Fruit fly (Drosophila melanogaster): ENCODE measurements around the gene CG8003.

Gene CG8003

DNA sequence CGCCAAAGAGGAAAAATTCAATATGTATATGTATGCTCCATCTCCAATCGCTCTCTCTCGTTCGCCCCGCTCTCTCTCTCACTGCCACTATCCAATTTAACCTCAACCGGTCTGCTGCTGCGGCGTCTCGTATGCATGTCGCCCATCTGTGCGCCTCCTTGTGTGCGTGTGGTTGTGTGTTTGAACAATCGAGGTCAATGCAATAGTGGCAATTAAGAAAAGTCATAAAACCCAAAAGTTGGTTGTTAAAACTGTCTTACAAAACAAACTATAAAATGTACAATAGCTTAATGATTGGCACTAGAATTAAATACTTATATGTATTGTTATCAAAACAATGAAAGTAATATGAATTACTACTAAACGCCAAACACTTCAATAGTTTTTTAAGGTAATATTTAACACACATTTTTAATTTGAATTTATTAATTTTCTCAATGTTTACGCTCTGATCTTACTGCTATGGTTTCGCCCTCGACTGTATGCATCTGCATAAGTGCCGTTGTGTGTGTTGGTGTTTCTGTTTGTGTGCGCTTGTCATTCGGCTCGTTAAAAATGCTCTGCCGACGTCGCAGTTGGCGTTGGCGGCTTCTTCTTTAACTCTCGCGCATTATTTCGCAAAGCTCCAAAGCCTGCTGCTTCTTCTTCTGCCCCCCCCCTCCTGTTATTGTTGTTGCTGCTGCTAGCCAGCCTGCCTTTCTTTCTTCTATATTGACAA lies 4.3 kb downstream of the CG8003 start (continued):
- TF ChIP-seq inv (GFP tag; IDR thresholded peaks at IDR 0.05; ENCODE audit: partially characterized antibody): no peak
- peak; percentile 98 for TF ChIP-seq gsb-n (tag; optimal IDR thresholded peaks at IDR 0.05)
- no peak for TF ChIP-seq hb (GFP tag; IDR thresholded peaks at IDR 0.05; ENCODE audit: partially characterized antibody)
- TF ChIP-seq CG11696 (GFP tag; IDR thresholded peaks at IDR 0.05): peak; percentile 98
- peak; percentile 89 for TF ChIP-seq chn (GFP tag; optimal IDR thresholded peaks at IDR 0.05)
- peak; percentile 90 for TF ChIP-seq CG32772 (GFP tag; IDR thresholded peaks at IDR 0.05)
- TF ChIP-seq zfh1 (GFP tag; IDR thresholded peaks at IDR 0.05): peak; percentile 91
- TF ChIP-seq gem (tag; optimal IDR thresholded peaks at IDR 0.05): peak; percentile 99
- TF ChIP-seq hkb (optimal IDR thresholded peaks at IDR 0.05): no peak
- TF ChIP-seq hkb (GFP tag; IDR thresholded peaks at IDR 0.05): peak; percentile 95
- peak; percentile 88 for TF ChIP-seq CG7357 (GFP tag; IDR thresholded peaks at IDR 0.05)
- TF ChIP-seq CG16815 (GFP tag; optimal IDR thresholded peaks at IDR 0.05): peak; percentile 97
- TF ChIP-seq eve (GFP tag; optimal IDR thresholded peaks at IDR 0.05): peak; percentile 79 to 100
- TF ChIP-seq CG11504 (tag; optimal IDR thresholded peaks at IDR 0.05): peak; percentile 98
- peak; percentile 92 for TF ChIP-seq stc (GFP tag; IDR thresholded peaks at IDR 0.05)
- peak; percentile 89 for TF ChIP-seq CG11093 (GFP tag; IDR thresholded peaks at IDR 0.05)
- TF ChIP-seq mam (GFP tag; optimal IDR thresholded peaks at IDR 0.05): peak; percentile 76
- TF ChIP-seq wek (GFP tag; optimal IDR thresholded peaks at IDR 0.05): peak; percentile 87
- TF ChIP-seq CG1603 (tag; optimal IDR thresholded peaks at IDR 0.05): peak; percentile 91
- TF ChIP-seq Ets97D (GFP tag; optimal IDR thresholded peaks at IDR 0.05): peak; percentile 65
- peak; percentile 99 for TF ChIP-seq gcm (GFP tag; optimal IDR thresholded peaks at IDR 0.05)
- no peak for TF ChIP-seq Bgb (GFP tag; IDR thresholded peaks at IDR 0.05; ENCODE audit: partially characterized antibody)
- TF ChIP-seq CrebB (tag; optimal IDR thresholded peaks at IDR 0.05): peak; percentile 96
- TF ChIP-seq CG5953 (GFP tag; IDR thresholded peaks at IDR 0.05): peak; percentile 65
- peak; percentile 97 for TF ChIP-seq CG10543 (GFP tag; optimal IDR thresholded peaks at IDR 0.05)
- TF ChIP-seq stwl (tag; optimal IDR thresholded peaks at IDR 0.05): peak; percentile 65
- peak; percentile 74 for TF ChIP-seq CG7786 (GFP tag; optimal IDR thresholded peaks at IDR 0.05)
- peak; percentile 97 for TF ChIP-seq HmgZ (tag; optimal IDR thresholded peaks at IDR 0.05)
- TF ChIP-seq CG12391 (tag; optimal IDR thresholded peaks at IDR 0.05): peak; percentile 99
- no peak for TF ChIP-seq CG6791 (GFP tag; IDR thresholded peaks at IDR 0.05; ENCODE audit: partially characterized antibody)
- peak; percentile 19 for TF ChIP-seq CG4282 (GFP tag; optimal IDR thresholded peaks at IDR 0.05)
- TF ChIP-seq Adf1 (GFP tag; IDR thresholded peaks at IDR 0.05): peak; percentile 85
- peak; percentile 97 for TF ChIP-seq bcd (GFP tag; optimal IDR thresholded peaks at IDR 0.05)
- peak; percentile 84; the same call in 1 of the 3 replicates for TF ChIP-seq H15 (GFP tag; IDR thresholded peaks at IDR 0.05)
- no peak for TF ChIP-seq amos (GFP tag; IDR thresholded peaks at IDR 0.05; ENCODE audit: partially characterized antibody)
- TF ChIP-seq CG11247 (GFP tag; IDR thresholded peaks at IDR 0.05): no peak; the same call in none of the 2 replicates
- TF ChIP-seq CTCF (GFP tag; optimal IDR thresholded peaks at IDR 0.05): peak; percentile 71
- TF ChIP-seq vvl (GFP tag; IDR thresholded peaks at IDR 0.05): peak; percentile 96
- peak; percentile 94 for TF ChIP-seq Fer2 (tag; optimal IDR thresholded peaks at IDR 0.05)
- peak; percentile 96 for TF ChIP-seq seq (GFP tag; IDR thresholded peaks at IDR 0.05)
- TF ChIP-seq CG11456 (GFP tag; IDR thresholded peaks at IDR 0.05): peak; percentile 81
- TF ChIP-seq CG9215 (GFP tag; IDR thresholded peaks at IDR 0.05): peak; percentile 88
- 0 out of 2 replicates have a peak, but pooled peaks have one; percentile 57 for TF ChIP-seq CG16779 (GFP tag; IDR thresholded peaks at IDR 0.05)
- TF ChIP-seq CG18619 (GFP tag; optimal IDR thresholded peaks at IDR 0.05): peak; percentile 98
- TF ChIP-seq CG13775 (GFP tag; optimal IDR thresholded peaks at IDR 0.05): peak; percentile 98
- TF ChIP-seq Asciz (GFP tag; optimal IDR thresholded peaks at IDR 0.05): peak; percentile 98
- TF ChIP-seq z (GFP tag; IDR thresholded peaks at IDR 0.05): no peak; the same call in 2 of the 3 replicates
- peak; percentile 87 for TF ChIP-seq slbo (GFP tag; IDR thresholded peaks at IDR 0.05)
- peak; percentile 59; the same call in 1 of the 2 replicates for TF ChIP-seq CG10321 (GFP tag; IDR thresholded peaks at IDR 0.05)
- peak; percentile 98 for TF ChIP-seq sqz (GFP tag; optimal IDR thresholded peaks at IDR 0.05)

Measured in whole organism, embryonic.